Fruit fly (Drosophila melanogaster): ENCODE measurements around the gene Scsalpha1.

The Scsalpha1 gene

DNA sequence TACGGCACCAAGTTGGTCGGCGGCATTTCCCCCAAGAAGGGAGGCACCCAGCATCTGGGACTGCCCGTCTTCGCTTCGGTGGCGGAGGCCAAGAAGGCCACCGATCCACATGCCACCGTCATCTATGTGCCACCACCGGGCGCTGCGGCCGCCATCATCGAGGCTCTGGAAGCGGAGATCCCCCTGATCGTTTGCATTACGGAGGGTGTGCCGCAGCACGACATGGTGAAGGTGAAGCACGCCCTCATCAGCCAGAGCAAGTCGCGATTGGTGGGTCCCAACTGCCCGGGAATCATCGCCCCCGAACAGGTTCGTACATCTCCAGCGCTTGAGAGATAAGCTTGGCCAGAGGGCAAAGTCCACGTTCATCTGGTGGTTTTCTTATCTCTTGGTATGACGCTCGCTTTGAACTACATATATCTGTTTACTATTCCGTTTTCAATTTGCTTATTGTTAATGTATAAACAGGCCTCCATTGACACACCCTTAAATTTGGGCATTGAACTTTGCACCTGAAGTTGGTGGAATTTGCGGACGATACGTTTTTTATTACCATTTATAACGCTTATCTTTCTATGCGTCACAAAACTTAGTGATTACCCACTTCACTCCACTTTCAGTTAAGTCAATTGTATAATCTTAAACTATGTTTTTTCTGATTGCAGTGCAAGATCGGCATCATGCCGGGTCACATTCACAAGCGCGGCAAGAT, 2.9 kb downstream of the Scsalpha1 start (continued):
- peak; percentile 11 for TF ChIP-seq dmrt99B (tag; optimal IDR thresholded peaks at IDR 0.05)
- no peak for TF ChIP-seq CG4730 (GFP tag; IDR thresholded peaks at IDR 0.05)
- TF ChIP-seq CG10543 (GFP tag; optimal IDR thresholded peaks at IDR 0.05), result peak; percentile 50
- no peak for TF ChIP-seq CTCF (GFP tag; optimal IDR thresholded peaks at IDR 0.05)
- no peak for TF ChIP-seq CG8089 (GFP tag; optimal IDR thresholded peaks at IDR 0.05)
- no peak for TF ChIP-seq Chrac-16 (GFP tag; optimal IDR thresholded peaks at IDR 0.05)
- peak; percentile 97 for TF ChIP-seq nom (GFP tag; optimal IDR thresholded peaks at IDR 0.05)
- peak in 1 of 2 experiments; percentile 64 for TF ChIP-seq Pdp1 (GFP tag; optimal IDR thresholded peaks at IDR 0.05)
- no peak for TF ChIP-seq CG13894 (tag; optimal IDR thresholded peaks at IDR 0.05)
- TF ChIP-seq Aef1 (GFP tag; IDR thresholded peaks at IDR 0.05), result no peak
- 0 out of 3 replicates have a peak, but pooled peaks have one; percentile 12 for TF ChIP-seq CG11456 (GFP tag; IDR thresholded peaks at IDR 0.05)
- no peak for TF ChIP-seq CG8388 (GFP tag; optimal IDR thresholded peaks at IDR 0.05)
- peak; percentile 11 for TF ChIP-seq Hey (tag; optimal IDR thresholded peaks at IDR 0.05)
- TF ChIP-seq Abd-B (GFP tag; optimal IDR thresholded peaks at IDR 0.05), result no peak
- TF ChIP-seq CG11560 (tag; IDR thresholded peaks at IDR 0.05), result no peak
- TF ChIP-seq stc (GFP tag; IDR thresholded peaks at IDR 0.05), result no peak
- peak; percentile 14 for TF ChIP-seq CG33557 (GFP tag; optimal IDR thresholded peaks at IDR 0.05)
- no peak for TF ChIP-seq az2 (GFP tag; optimal IDR thresholded peaks at IDR 0.05)
- TF ChIP-seq sug (tag; optimal IDR thresholded peaks at IDR 0.05), result peak; percentile 63
- TF ChIP-seq CG9727 (GFP tag; optimal IDR thresholded peaks at IDR 0.05), result peak; percentile 12
- TF ChIP-seq CG12299 (tag; optimal IDR thresholded peaks at IDR 0.05), result peak; percentile 17
- peak; percentile 38 for TF ChIP-seq ATbp (GFP tag; optimal IDR thresholded peaks at IDR 0.05)
- TF ChIP-seq CG9817 (tag; optimal IDR thresholded peaks at IDR 0.05), result no peak
- no peak for TF ChIP-seq grau (tag; optimal IDR thresholded peaks at IDR 0.05)
- peak; percentile 69 for TF ChIP-seq mirr (GFP tag; optimal IDR thresholded peaks at IDR 0.05)
- TF ChIP-seq lab (GFP tag; optimal IDR thresholded peaks at IDR 0.05), result peak; percentile 18
- TF ChIP-seq Kr (GFP tag; optimal IDR thresholded peaks at IDR 0.05), result no peak
- TF ChIP-seq CG30403 (GFP tag; optimal IDR thresholded peaks at IDR 0.05), result no peak
- peak; percentile 1 for TF ChIP-seq CG7987 (GFP tag; optimal IDR thresholded peaks at IDR 0.05)
- TF ChIP-seq Deaf1 (tag; optimal IDR thresholded peaks at IDR 0.05), result peak; percentile 4
- TF ChIP-seq CG15601 (tag; optimal IDR thresholded peaks at IDR 0.05), result peak; percentile 52
- peak; percentile 44 for TF ChIP-seq CG13296 (GFP tag; optimal IDR thresholded peaks at IDR 0.05)
- peak; percentile 26 for TF ChIP-seq CG6254 (GFP tag; optimal IDR thresholded peaks at IDR 0.05)
- TF ChIP-seq CG10147 (GFP tag; optimal IDR thresholded peaks at IDR 0.05), result no peak
- no peak for TF ChIP-seq Bdp1 (GFP tag; optimal IDR thresholded peaks at IDR 0.05)
- TF ChIP-seq toy (GFP tag; IDR thresholded peaks at IDR 0.05), result no peak
- TF ChIP-seq CG14014 (GFP tag; IDR thresholded peaks at IDR 0.05), result no peak
- no peak for TF ChIP-seq CG6683 (GFP tag; optimal IDR thresholded peaks at IDR 0.05)
- peak; percentile 59 for TF ChIP-seq exex (tag; optimal IDR thresholded peaks at IDR 0.05)
- TF ChIP-seq kah (GFP tag; optimal IDR thresholded peaks at IDR 0.05), result peak; percentile 3
- no peak for TF ChIP-seq CG8290 (GFP tag; optimal IDR thresholded peaks at IDR 0.05)
- TF ChIP-seq CG8290 (tag; optimal IDR thresholded peaks at IDR 0.05), result no peak
- no peak for TF ChIP-seq sens-2 (GFP tag; IDR thresholded peaks at IDR 0.05)
- peak; percentile 0 for TF ChIP-seq dmrt11E (tag; optimal IDR thresholded peaks at IDR 0.05)
- peak; percentile 77 for TF ChIP-seq sens (GFP tag)
- peak; percentile 23 for TF ChIP-seq CG12769 (tag; optimal IDR thresholded peaks at IDR 0.05)
- peak; percentile 78 for TF ChIP-seq Nf-YC (tag; optimal IDR thresholded peaks at IDR 0.05)
- peak; percentile 17 for TF ChIP-seq CG13424 (tag; optimal IDR thresholded peaks at IDR 0.05)
- TF ChIP-seq CG5245 (GFP tag; optimal IDR thresholded peaks at IDR 0.05), result no peak
- peak; percentile 47 for TF ChIP-seq BtbVII (GFP tag; optimal IDR thresholded peaks at IDR 0.05)

Measured in whole organism, embryonic.